Fruit fly (Drosophila melanogaster): ENCODE results near the gene Arp10.

DNA sequence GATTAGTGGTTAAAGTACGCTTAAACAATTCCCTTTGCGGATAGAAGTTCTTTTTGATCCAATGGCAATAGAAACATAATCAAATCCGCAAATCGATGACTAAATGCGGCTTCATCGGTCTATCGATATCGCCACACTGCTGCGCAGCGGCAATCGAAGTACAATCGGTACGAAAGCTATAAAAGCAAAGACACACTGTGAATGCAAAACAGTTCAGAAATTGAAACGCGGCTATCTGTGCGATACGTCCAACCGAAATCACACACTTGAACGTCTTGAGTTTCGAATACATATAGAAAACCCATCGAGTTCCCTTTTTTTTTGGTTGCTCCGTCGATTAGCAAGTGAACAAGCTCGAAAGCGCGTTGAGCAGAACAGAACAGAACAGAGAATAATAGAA is 41.0 kb downstream of the Arp10 start, which contains the start of gene CG14207:
- TF ChIP-seq CG8478 (optimal IDR thresholded peaks at IDR 0.05) (no peak), CTCF (optimal IDR thresholded peaks at IDR 0.05) (no peak)
